Fruit fly (Drosophila melanogaster): Measurements from ENCODE around the gene Caper.

Gene Caper

dm6 chr2L:7025247-7025646, 7.3 kb upstream of the Caper start:
- no peak for TF ChIP-seq CG14711 (tag; optimal IDR thresholded peaks at IDR 0.05)
- no peak for TF ChIP-seq bab1 (GFP tag; optimal IDR thresholded peaks at IDR 0.05)
- TF ChIP-seq toe (GFP tag; optimal IDR thresholded peaks at IDR 0.05): no peak
- TF ChIP-seq Crg-1 (GFP tag; optimal IDR thresholded peaks at IDR 0.05): no peak
- TF ChIP-seq CG7045 (GFP tag; optimal IDR thresholded peaks at IDR 0.05): no peak
- no peak for TF ChIP-seq Clk (GFP tag; optimal IDR thresholded peaks at IDR 0.05)
- TF ChIP-seq CG33017 (tag; optimal IDR thresholded peaks at IDR 0.05): no peak
- no peak for TF ChIP-seq tj (GFP tag; optimal IDR thresholded peaks at IDR 0.05)
- TF ChIP-seq CG5204 (GFP tag; optimal IDR thresholded peaks at IDR 0.05): no peak
- no peak for TF ChIP-seq cnc (optimal IDR thresholded peaks at IDR 0.05)
- TF ChIP-seq kay (GFP tag; ENCODE audit: borderline replicate concordance): no peak
- TF ChIP-seq ovo (GFP tag; optimal IDR thresholded peaks at IDR 0.05): no peak
- no peak for TF ChIP-seq Hr96 (GFP tag; optimal IDR thresholded peaks at IDR 0.05)
- TF ChIP-seq CG7101 (tag; optimal IDR thresholded peaks at IDR 0.05): no peak
- TF ChIP-seq cic (GFP tag; optimal IDR thresholded peaks at IDR 0.05): no peak
- TF ChIP-seq CG11617 (GFP tag; optimal IDR thresholded peaks at IDR 0.05): no peak
- no peak for TF ChIP-seq pad (GFP tag; optimal IDR thresholded peaks at IDR 0.05)
- no peak for TF ChIP-seq CG1620 (GFP tag; optimal IDR thresholded peaks at IDR 0.05)

- TF ChIP-seq CG33017 (tag; optimal IDR thresholded peaks at IDR 0.05) (no peak), ovo (GFP tag; optimal IDR thresholded peaks at IDR 0.05) (no peak), CG5204 (GFP tag; optimal IDR thresholded peaks at IDR 0.05) (no peak), CG7045 (GFP tag; optimal IDR thresholded peaks at IDR 0.05) (no peak), CG7101 (tag; optimal IDR thresholded peaks at IDR 0.05) (no peak), CG12768 (GFP tag; optimal IDR thresholded peaks at IDR 0.05) (no peak), Crg-1 (GFP tag; optimal IDR thresholded peaks at IDR 0.05) (no peak), tj (GFP tag; optimal IDR thresholded peaks at IDR 0.05) (no peak), cnc (optimal IDR thresholded peaks at IDR 0.05) (no peak), bab1 (GFP tag; optimal IDR thresholded peaks at IDR 0.05) (no peak), CG14711 (tag; optimal IDR thresholded peaks at IDR 0.05) (no peak), Hr96 (GFP tag; optimal IDR thresholded peaks at IDR 0.05) (no peak), pad (GFP tag; optimal IDR thresholded peaks at IDR 0.05) (no peak), Clk (GFP tag; optimal IDR thresholded peaks at IDR 0.05) (no peak), toe (GFP tag; optimal IDR thresholded peaks at IDR 0.05) (no peak), CG1620 (GFP tag; optimal IDR thresholded peaks at IDR 0.05) (no peak), cic (GFP tag; optimal IDR thresholded peaks at IDR 0.05) (no peak)
Observed at dm6 chr2L:7026308-7026707, 6.2 kb upstream of the Caper start.

DNA sequence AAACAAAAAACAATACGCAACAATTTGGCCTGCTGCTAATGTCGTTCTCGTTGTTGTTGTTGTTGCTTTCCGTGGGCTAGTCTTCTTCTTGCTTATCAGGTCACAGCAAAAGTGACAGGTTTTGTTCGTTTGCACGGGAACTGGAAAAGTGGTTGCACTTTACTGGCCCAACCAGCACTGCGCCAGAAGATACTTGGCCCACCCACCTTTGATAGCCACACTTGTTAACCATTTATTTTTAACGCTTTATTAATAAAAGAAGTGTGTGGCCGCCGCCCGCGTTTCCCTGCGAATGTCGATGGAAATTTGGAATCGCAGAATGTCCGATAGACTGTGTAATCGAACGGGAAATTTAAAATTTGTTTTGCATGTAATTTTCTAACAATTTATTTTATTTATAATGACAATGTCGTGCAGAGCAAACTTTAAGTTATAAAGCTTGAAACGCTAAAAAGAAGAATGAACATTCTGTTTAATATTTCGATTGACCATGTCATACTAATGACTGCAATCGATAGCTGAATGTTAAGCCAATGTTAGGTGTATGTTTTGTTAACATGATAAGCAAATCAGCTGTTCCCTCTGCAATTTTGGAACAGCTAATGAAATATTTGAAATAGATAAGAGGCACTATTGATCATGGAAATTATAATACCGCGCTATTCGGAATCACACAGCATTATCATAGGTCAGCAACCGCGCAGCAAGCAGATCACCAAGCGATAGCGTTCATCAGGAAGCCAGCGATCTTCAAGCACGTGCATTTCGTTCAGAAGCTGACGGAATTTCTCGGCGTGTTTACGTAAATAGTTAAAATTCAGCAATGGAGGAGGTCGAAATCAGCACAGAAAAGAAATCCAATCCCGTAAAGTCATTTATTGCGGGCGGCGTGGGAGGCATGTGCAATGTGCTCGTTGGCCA, 5.3 kb upstream of the Caper start, which contains the start of the genes CG31908 and MME1:
Gene CG31908 (minus strand): TSS at position 402 of the 921 bp plus-strand sequence.
Gene MME1 (plus strand): TSS at position 539 of the 921 bp plus-strand sequence.
- TF ChIP-seq toe (GFP tag; optimal IDR thresholded peaks at IDR 0.05) (no peak), tj (GFP tag; optimal IDR thresholded peaks at IDR 0.05) (peak; percentile 45), CG11617 (GFP tag; optimal IDR thresholded peaks at IDR 0.05) (peak; percentile 72), cic (GFP tag; optimal IDR thresholded peaks at IDR 0.05) (no peak), bab1 (GFP tag; optimal IDR thresholded peaks at IDR 0.05) (peak; percentile 61), CG14711 (tag; optimal IDR thresholded peaks at IDR 0.05) (peak; percentile 5), CG12768 (GFP tag; optimal IDR thresholded peaks at IDR 0.05) (peak; percentile 20), Clk (GFP tag; optimal IDR thresholded peaks at IDR 0.05) (no peak), Mnt (GFP tag; optimal IDR thresholded peaks at IDR 0.05) (peak; percentile 50), CG7101 (tag; optimal IDR thresholded peaks at IDR 0.05) (peak; percentile 19), Hr96 (GFP tag; optimal IDR thresholded peaks at IDR 0.05) (peak; percentile 45), ovo (GFP tag; optimal IDR thresholded peaks at IDR 0.05) (peak; percentile 54), pad (GFP tag; optimal IDR thresholded peaks at IDR 0.05) (no peak), CG1620 (GFP tag; optimal IDR thresholded peaks at IDR 0.05) (peak; percentile 42), kay (GFP tag; ENCODE audit: borderline replicate concordance) (no peak), CG33017 (tag; optimal IDR thresholded peaks at IDR 0.05) (no peak), CG7045 (GFP tag; optimal IDR thresholded peaks at IDR 0.05) (peak; percentile 4), cnc (optimal IDR thresholded peaks at IDR 0.05) (no peak), CG5204 (GFP tag; optimal IDR thresholded peaks at IDR 0.05) (no peak), Crg-1 (GFP tag; optimal IDR thresholded peaks at IDR 0.05) (no peak)

- TF ChIP-seq CG12768 (GFP tag; optimal IDR thresholded peaks at IDR 0.05): peak; percentile 74
- no peak for TF ChIP-seq Hr96 (GFP tag; optimal IDR thresholded peaks at IDR 0.05)
Observed at dm6 chr2L:7028440-7028839, 4.1 kb upstream of the Caper start.

DNA sequence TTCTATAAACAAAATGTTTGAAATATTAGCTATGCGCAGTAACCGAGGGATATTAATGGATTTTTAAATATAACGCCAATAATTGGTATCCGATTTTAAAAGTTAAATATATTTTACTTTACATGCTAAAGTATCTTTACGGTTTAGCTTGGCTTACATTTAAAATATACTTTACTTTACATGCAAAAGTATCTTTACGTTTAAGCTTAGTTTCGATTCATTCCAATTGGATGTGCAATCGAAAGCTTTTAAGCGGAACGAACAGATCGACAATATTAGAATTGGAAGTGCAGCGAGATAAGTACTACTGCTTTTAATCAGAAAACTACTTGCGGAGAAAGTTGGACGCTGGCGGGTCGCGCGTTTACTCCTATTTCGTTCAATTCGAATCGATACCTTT, 3.5 kb upstream of the Caper start:
- TF ChIP-seq Clk (GFP tag; optimal IDR thresholded peaks at IDR 0.05): no peak
- TF ChIP-seq toe (GFP tag; optimal IDR thresholded peaks at IDR 0.05): no peak
- TF ChIP-seq bab1 (GFP tag; optimal IDR thresholded peaks at IDR 0.05): no peak
- TF ChIP-seq CG7045 (GFP tag; optimal IDR thresholded peaks at IDR 0.05): no peak
- TF ChIP-seq ovo (GFP tag; optimal IDR thresholded peaks at IDR 0.05): no peak
- TF ChIP-seq kay (GFP tag; ENCODE audit: borderline replicate concordance): no peak
- TF ChIP-seq CG33017 (tag; optimal IDR thresholded peaks at IDR 0.05): no peak
- TF ChIP-seq CG14711 (tag; optimal IDR thresholded peaks at IDR 0.05): no peak
- no peak for TF ChIP-seq CG12768 (GFP tag; optimal IDR thresholded peaks at IDR 0.05)
- TF ChIP-seq Crg-1 (GFP tag; optimal IDR thresholded peaks at IDR 0.05): no peak
- no peak for TF ChIP-seq Mnt (GFP tag; optimal IDR thresholded peaks at IDR 0.05)
- no peak for TF ChIP-seq tj (GFP tag; optimal IDR thresholded peaks at IDR 0.05)
- TF ChIP-seq CG1620 (GFP tag; optimal IDR thresholded peaks at IDR 0.05): no peak
- no peak for TF ChIP-seq CG11617 (GFP tag; optimal IDR thresholded peaks at IDR 0.05)
- TF ChIP-seq pad (GFP tag; optimal IDR thresholded peaks at IDR 0.05): no peak
